Worm (Caenorhabditis elegans) whole organism, L1 larva: ENCODE results near the gene F36D4.5.

ENCODE experiments used
- fos-1 ChIP-seq: fragments of 150-350 bp; optimal IDR thresholded peaks from 2 replicates; lab custom pipeline; 2014; ENCODE audit warnings: missing biosample characterization, missing genetic modification characterization
- mef-2 ChIP-seq: fragments of 150-350 bp; optimal IDR thresholded peaks from 2 replicates; lab custom pipeline; 2014; ENCODE audit warnings: missing biosample characterization, missing genetic modification characterization
- nhr-28 ChIP-seq: fragments of 150-350 bp; optimal IDR thresholded peaks from 2 replicates; lab custom pipeline; 2014; ENCODE audit warnings: missing biosample characterization, missing genetic modification characterization
- nhr-76 ChIP-seq: sonication (generic microtip); optimal IDR thresholded peaks from 2 replicates; lab custom pipeline; 2017; ENCODE audit warnings: missing biosample characterization, missing genetic modification characterization
- snpc-4 ChIP-seq: fragments of 150-350 bp; optimal IDR thresholded peaks from 2 replicates; lab custom pipeline; 2014; ENCODE audit warnings: missing biosample characterization, missing genetic modification characterization
- unc-62 ChIP-seq: fragments of 150-350 bp; optimal IDR thresholded peaks from 2 replicates; lab custom pipeline; 2014; ENCODE audit warnings: missing biosample characterization, missing genetic modification reagents, missing genetic modification characterization
- xbp-1 ChIP-seq: sonication (generic microtip); optimal IDR thresholded peaks from 2 replicates; lab custom pipeline; 2016; ENCODE audit warnings: missing genetic modification characterization, missing compliant biosample characterization
- ztf-4 ChIP-seq: fragments of 150-350 bp; optimal IDR thresholded peaks from 2 replicates; lab custom pipeline; 2014; ENCODE audit warnings: missing biosample characterization, missing genetic modification characterization

ce11 chrV:9465529-9465928, 39.9 kb upstream of the F36D4.5 start:
- TF ChIP-seq ztf-4 (tag; lab: Kevin White, UChicago) (no peak), nhr-28 (tag; lab: Kevin White, UChicago) (no peak), snpc-4 (tag; lab: Kevin White, UChicago) (no peak), xbp-1 (tag; lab: Kevin White, UChicago) (no peak), mef-2 (tag; lab: Kevin White, UChicago) (no peak), nhr-76 (tag; lab: Kevin White, UChicago) (no peak), unc-62 (GFP tag; lab: Kevin White, UChicago) (no peak), fos-1 (tag; lab: Kevin White, UChicago) (no peak)
